Worm (Caenorhabditis elegans): ENCODE results near the gene gyg-1.

gyg-1 gene

ce11 chrX:3517141-3517540 lies 20.3 kb upstream of the gyg-1 start:
- TF ChIP-seq ceh-34 (tag; optimal IDR thresholded peaks at IDR 0.05) (no peak), mec-3 (tag; optimal IDR thresholded peaks at IDR 0.05; ENCODE audit: borderline replicate concordance) (no peak), hlh-15 (tag; optimal IDR thresholded peaks at IDR 0.05) (no peak), hlh-30 (tag; optimal IDR thresholded peaks at IDR 0.05; ENCODE audit: insufficient read depth) (no peak), ztf-16 (tag; optimal IDR thresholded peaks at IDR 0.05) (no peak), C38D4.7 (GFP tag; optimal IDR thresholded peaks at IDR 0.05) (no peak), sox-4 (tag; optimal IDR thresholded peaks at IDR 0.05) (no peak), T23F11.4 (GFP tag; optimal IDR thresholded peaks at IDR 0.05) (no peak), elt-4 (tag; optimal IDR thresholded peaks at IDR 0.05) (no peak)

ce11 chrX:3518494-3518893 lies 18.9 kb upstream of the gyg-1 start, which contains the start of gene npr-16:
TSS of gene npr-16 (plus strand) at chrX:3518794.
- TF ChIP-seq ceh-22 (tag; optimal IDR thresholded peaks at IDR 0.05) (no peak), ceh-24 (tag; optimal IDR thresholded peaks at IDR 0.05) (no peak), tbx-7 (tag; optimal IDR thresholded peaks at IDR 0.05) (no peak), unc-42 (tag; optimal IDR thresholded peaks at IDR 0.05) (no peak), che-1 (tag; optimal IDR thresholded peaks at IDR 0.05) (no peak), ceh-6 (GFP tag; optimal IDR thresholded peaks at IDR 0.05) (no peak), lin-11 (tag; optimal IDR thresholded peaks at IDR 0.05) (no peak), ceh-2 (tag; optimal IDR thresholded peaks at IDR 0.05) (no peak), rnt-1 (tag; optimal IDR thresholded peaks at IDR 0.05) (no peak)

- no peak for TF ChIP-seq ttx-3 (tag; optimal IDR thresholded peaks at IDR 0.05)
- TF ChIP-seq ztf-16 (tag; optimal IDR thresholded peaks at IDR 0.05) = no peak
- TF ChIP-seq zip-5 (tag; optimal IDR thresholded peaks at IDR 0.05) = no peak
- no peak for TF ChIP-seq hlh-30 (tag; optimal IDR thresholded peaks at IDR 0.05; ENCODE audit: insufficient read depth)
Measured at ce11 chrX:3526712-3527111, 10.7 kb upstream of the gyg-1 start.

ce11 chrX:3532919-3533318 lies 4.5 kb upstream of the gyg-1 start, which contains the start of gene F56B6.6:
TSS of gene F56B6.6 (minus strand) at chrX:3533019.
- TF ChIP-seq hlh-8 (tag; optimal IDR thresholded peaks at IDR 0.05) = no peak
- no peak for TF ChIP-seq ceh-30 (tag; optimal IDR thresholded peaks at IDR 0.05)
- no peak for TF ChIP-seq zip-5 (tag; optimal IDR thresholded peaks at IDR 0.05)
- no peak for TF ChIP-seq ama-1 (optimal IDR thresholded peaks at IDR 0.05)
- TF ChIP-seq pat-9 (tag; optimal IDR thresholded peaks at IDR 0.05) = no peak
- no peak for TF ChIP-seq pag-3 (tag; optimal IDR thresholded peaks at IDR 0.05; ENCODE audit: borderline replicate concordance)
- TF ChIP-seq C08G9.2 (tag; optimal IDR thresholded peaks at IDR 0.05) = no peak
- no peak for TF ChIP-seq ceh-2 (tag; optimal IDR thresholded peaks at IDR 0.05)

DNA sequence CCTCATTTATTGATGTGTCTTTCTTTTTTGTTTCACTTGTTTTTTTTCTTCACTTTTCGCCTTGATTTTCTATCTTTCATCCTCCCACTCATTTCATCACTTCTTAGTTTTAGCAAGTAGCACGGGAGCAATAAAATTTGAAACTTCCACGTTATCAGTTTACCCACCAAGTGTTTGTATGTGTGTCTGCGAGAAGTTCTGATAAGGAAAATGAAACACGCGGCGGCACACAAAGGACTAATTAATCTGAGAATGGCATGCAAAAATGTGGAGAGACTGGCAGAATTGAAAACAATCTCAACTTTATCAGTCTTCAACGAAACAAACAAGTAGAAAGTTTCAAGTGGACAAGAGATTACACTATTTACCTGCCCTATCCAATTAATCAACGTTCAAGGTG lies 3.2 kb upstream of the gyg-1 start:
- TF ChIP-seq madf-2 (tag; optimal IDR thresholded peaks at IDR 0.05) (no peak), sdc-2 (tag; optimal IDR thresholded peaks at IDR 0.05) (no peak), ceh-34 (tag; optimal IDR thresholded peaks at IDR 0.05) (no peak), npax-4 (tag; optimal IDR thresholded peaks at IDR 0.05) (no peak), unc-55 (GFP tag; optimal IDR thresholded peaks at IDR 0.05) (no peak), elt-2 (tag; optimal IDR thresholded peaks at IDR 0.05) (peak; percentile 93), zip-5 (tag; optimal IDR thresholded peaks at IDR 0.05) (no peak), ama-1 (optimal IDR thresholded peaks at IDR 0.05) (no peak), elt-4 (tag; optimal IDR thresholded peaks at IDR 0.05) (no peak), ceh-18 (tag; optimal IDR thresholded peaks at IDR 0.05) (no peak), che-1 (tag; optimal IDR thresholded peaks at IDR 0.05) (no peak), pqm-1 (tag; optimal IDR thresholded peaks at IDR 0.05) (peak; percentile 11), fax-1 (tag; optimal IDR thresholded peaks at IDR 0.05) (no peak), lim-6 (tag; optimal IDR thresholded peaks at IDR 0.05) (no peak)
